Fruit fly (Drosophila melanogaster) S2 (cell line): ENCODE measurements around the gene CG34433.

Experiments used
- CG8478 ChIP-seq: fragments of >200 bp; optimal IDR thresholded peaks from 2 replicates; lab custom pipeline; 2018
- CTCF ChIP-seq, 2 experiments: fragments of >200 bp; optimal IDR thresholded peaks; 2 replicates each; lab custom pipeline; 2018

- no peak for TF ChIP-seq CTCF (optimal IDR thresholded peaks at IDR 0.05; lab: Kevin White, UChicago)
- no peak for TF ChIP-seq CG8478
Observed at dm6 chr3R:30699165-30699564, 49.4 kb downstream of the CG34433 start.
